Fruit fly (Drosophila melanogaster) whole organism, wandering third instar larva: ENCODE results near the gene Traf6.
A peak's percentile ranks its signal among the peaks of the same experiment; 100 is the strongest.

Source experiments
- CrebA ChIP-seq: fragments of 200-800 bp; sonication (Bioruptor generic); optimal IDR thresholded peaks from 2 replicates; lab custom pipeline; 2016; ENCODE audit warnings: missing biosample characterization, mild to moderate bottlenecking, missing genetic modification characterization, borderline replicate concordance
- Dfd ChIP-seq: fragments of >200 bp; optimal IDR thresholded peaks from 2 replicates; lab custom pipeline; 2017; ENCODE audit warnings: missing biosample characterization, missing genetic modification characterization
- Hr83 ChIP-seq: fragments of 200-300 bp; sonication (Bioruptor generic); optimal IDR thresholded peaks from 2 replicates; lab custom pipeline; 2016; ENCODE audit warnings: missing biosample characterization, mild to moderate bottlenecking, missing genetic modification characterization, moderate library complexity; ENCODE audit not compliant: poor library complexity, severe bottlenecking
- Myc ChIP-seq: fragments of >200 bp; optimal IDR thresholded peaks from 2 replicates; lab custom pipeline; 2017
- dl ChIP-seq, 2 experiments: fragments of 175-275, 200-275 bp in 1 of 2; fragments of 200-275 bp in 1 of 2; sonication (Bioruptor generic); optimal IDR thresholded peaks; lab custom pipeline; 2018; ENCODE audit warnings: mild to moderate bottlenecking in 2 of 2, missing biosample characterization in 2 of 2, missing genetic modification characterization in 2 of 2, moderate library complexity in 2 of 2; ENCODE audit not compliant: partially characterized antibody in 2 of 2, insufficient read depth in 1 of 2
- dsf ChIP-seq: sonication (Bioruptor generic); optimal IDR thresholded peaks from 2 replicates; lab custom pipeline; 2016; ENCODE audit warnings: missing biosample characterization, missing genetic modification characterization, borderline replicate concordance
- fru ChIP-seq: fragments of 200-800 bp; sonication (Bioruptor generic); optimal IDR thresholded peaks from 3 replicates; lab custom pipeline; 2016; ENCODE audit warnings: missing biosample characterization, mild to moderate bottlenecking, missing genetic modification characterization
- pan ChIP-seq: fragments of >200 bp; optimal IDR thresholded peaks from 2 replicates; lab custom pipeline; 2017
- psq ChIP-seq: fragments of 200-800 bp; sonication (Bioruptor generic); optimal IDR thresholded peaks from 3 replicates; lab custom pipeline; 2017; ENCODE audit warnings: missing biosample characterization, mild to moderate bottlenecking, missing genetic modification characterization, moderate library complexity
- usp ChIP-seq: fragments of >200 bp; optimal IDR thresholded peaks from 2 replicates; lab custom pipeline; 2017; ENCODE audit warnings: missing biosample characterization, missing genetic modification characterization

- TF ChIP-seq Dfd = no peak
- no peak for TF ChIP-seq fru (GFP tag; lab: Kevin White, UChicago)
- no peak for TF ChIP-seq pan (lab: Kevin White, UChicago)
- no peak for TF ChIP-seq usp
- TF ChIP-seq CrebA (GFP tag; lab: Kevin White, UChicago) = no peak
- TF ChIP-seq psq (GFP tag; lab: Kevin White, UChicago) = no peak
- TF ChIP-seq Myc (lab: Kevin White, UChicago) = peak; percentile 1
- TF ChIP-seq dsf (GFP tag; lab: Kevin White, UChicago) = no peak
- no peak for TF ChIP-seq Hr83
- no peak for TF ChIP-seq dl (GFP tag; optimal IDR thresholded peaks at IDR 0.05; lab: Kevin White, UChicago; ENCODE audit: insufficient read depth in 1 of 2, partially characterized antibody in 2 of 2)
Measured at dm6 chrX:8129204-8129997, 27.8 kb downstream of the Traf6 start, which contains the start of gene CG2116.
